Worm (Caenorhabditis elegans): ENCODE data around the gene gcy-19.

- no peak for TF ChIP-seq ama-1 (optimal IDR thresholded peaks at IDR 0.05)
- no peak for TF ChIP-seq pag-3 (tag; optimal IDR thresholded peaks at IDR 0.05; ENCODE audit: borderline replicate concordance)
- no peak for TF ChIP-seq ahr-1 (tag; optimal IDR thresholded peaks at IDR 0.05)
Measured at ce11 chrII:3282353-3282752, 23.2 kb upstream of the gcy-19 start, which contains the start of gene nep-13.

Data from whole organism, late embryonic.